Worm (Caenorhabditis elegans) whole organism, midembryonic: ENCODE results near the gene zim-3.

Experiments used
- flt-1 ChIP-seq: fragments of 200-800 bp; sonication (Bioruptor generic); IDR thresholded peaks from 2 replicates; pipeline ENCODE4 v1.3.6; 2022; ENCODE audit warnings: missing genetic modification characterization, missing compliant biosample characterization
- klf-2 ChIP-seq: fragments of 200-800 bp; sonication (Bioruptor generic); conservative IDR thresholded peaks from 2 replicates; pipeline ENCODE4 v1.3.6; 2022; ENCODE audit warnings: missing genetic modification reagents, missing genetic modification characterization, missing compliant biosample characterization
- ref-1 ChIP-seq: fragments of 200-800 bp; sonication (Bioruptor generic); conservative IDR thresholded peaks from 2 replicates; pipeline ENCODE4 v1.3.6; 2022; ENCODE audit warnings: missing genetic modification reagents, missing genetic modification characterization, missing compliant biosample characterization
- tab-1 ChIP-seq: fragments of 200-800 bp; sonication (Bioruptor generic); IDR thresholded peaks from 2 replicates; pipeline ENCODE4 v1.3.6; 2022; ENCODE audit warnings: missing genetic modification characterization, missing compliant biosample characterization
- ztf-23 ChIP-seq: fragments of 200-800 bp; sonication (Bioruptor generic); IDR thresholded peaks from 2 replicates; pipeline ENCODE4 v1.3.6; 2022; ENCODE audit warnings: missing genetic modification reagents, missing genetic modification characterization, missing compliant biosample characterization

- TF ChIP-seq flt-1 (GFP tag; lab: Robert Waterston, UW) (no peak), tab-1 (GFP tag; lab: Robert Waterston, UW) (no peak), klf-2 (no peak), ref-1 (GFP tag; lab: Robert Waterston, UW) (no peak), ztf-23 (GFP tag; lab: Robert Waterston, UW) (no peak)
Measured at ce11 chrIV:10602644-10603043, 44.1 kb downstream of the zim-3 start, which contains the start of gene R09H10.2.
